Fruit fly (Drosophila melanogaster) whole organism, embryonic: ENCODE results near the gene Mst89B.

Source experiments
- B-H2 ChIP-seq: fragments of 200-800 bp; sonication (Bioruptor generic); optimal IDR thresholded peaks from 2 replicates; lab custom pipeline; 2018; ENCODE audit warnings: missing biosample characterization, mild to moderate bottlenecking, missing genetic modification characterization
- CG10267 ChIP-seq: fragments of 200-800 bp; sonication (Bioruptor generic); optimal IDR thresholded peaks from 2 replicates; lab custom pipeline; 2018; ENCODE audit warnings: missing biosample characterization, mild to moderate bottlenecking, missing genetic modification characterization, moderate library complexity
- CG11504 ChIP-seq: fragments of 200-800 bp; sonication (Bioruptor generic); optimal IDR thresholded peaks from 3 replicates; lab custom pipeline; 2019; ENCODE audit warnings: missing biosample characterization, mild to moderate bottlenecking, missing genetic modification characterization, moderate library complexity
- CG11695 ChIP-seq: fragments of 200-800 bp; sonication (Bioruptor generic); IDR thresholded peaks from 3 replicates; pipeline ENCODE4 v1.3.6; 2022; ENCODE audit warnings: missing biosample characterization, missing genetic modification characterization
- CG11723 ChIP-seq: fragments of 200-800 bp; sonication (Bioruptor generic); optimal IDR thresholded peaks from 2 replicates; lab custom pipeline; 2017; ENCODE audit warnings: missing biosample characterization, mild to moderate bottlenecking, missing genetic modification characterization
- CG12236 ChIP-seq: fragments of 200-800 bp; sonication (Bioruptor generic); optimal IDR thresholded peaks from 2 replicates; lab custom pipeline; 2016; ENCODE audit warnings: missing biosample characterization, missing genetic modification characterization
- CG1233 ChIP-seq: fragments of 200-800 bp; sonication (Bioruptor generic); optimal IDR thresholded peaks from 4 replicates; lab custom pipeline; 2018; ENCODE audit warnings: missing biosample characterization, mild to moderate bottlenecking, missing genetic modification characterization
- CG12942 ChIP-seq: fragments of 200-800 bp; sonication (Bioruptor generic); optimal IDR thresholded peaks from 3 replicates; lab custom pipeline; 2016; ENCODE audit warnings: missing biosample characterization, missing genetic modification characterization
- CG13624 ChIP-seq: fragments of 200-800 bp; sonication (Bioruptor generic); optimal IDR thresholded peaks from 2 replicates; lab custom pipeline; 2016; ENCODE audit warnings: missing biosample characterization, missing genetic modification characterization
- CG14860 ChIP-seq: fragments of 200-800 bp; sonication (Bioruptor generic); IDR thresholded peaks from 3 replicates; pipeline ENCODE4 v1.3.6; 2022; ENCODE audit warnings: missing biosample characterization, missing genetic modification characterization; ENCODE audit not compliant: partially characterized antibody
- CG1602 ChIP-seq: fragments of 200-800 bp; sonication (Bioruptor generic); optimal IDR thresholded peaks from 3 replicates; lab custom pipeline; 2016; ENCODE audit warnings: missing biosample characterization, missing genetic modification characterization
- CG17912 ChIP-seq: fragments of 200-800 bp; sonication (Bioruptor generic); optimal IDR thresholded peaks from 2 replicates; lab custom pipeline; 2018; ENCODE audit warnings: missing biosample characterization, mild to moderate bottlenecking, missing genetic modification characterization
- CG18011 ChIP-seq: fragments of 200-800 bp; sonication (Bioruptor generic); optimal IDR thresholded peaks from 2 replicates; lab custom pipeline; 2017; ENCODE audit warnings: missing biosample characterization, missing genetic modification characterization, mild to moderate bottlenecking, moderate library complexity, missing genotype
- CG18764 ChIP-seq: fragments of 200-800 bp; sonication (Bioruptor generic); optimal IDR thresholded peaks from 3 replicates; lab custom pipeline; 2016; ENCODE audit warnings: missing biosample characterization, missing genetic modification characterization
- CG32772 ChIP-seq: fragments of 200-800 bp; sonication (Bioruptor generic); IDR thresholded peaks from 2 replicates; pipeline ENCODE4 v1.3.6; 2022; ENCODE audit warnings: missing biosample characterization, missing genetic modification characterization
- CG6765 ChIP-seq: fragments of 200-800 bp; sonication (Bioruptor generic); optimal IDR thresholded peaks from 3 replicates; lab custom pipeline; 2017; ENCODE audit warnings: missing biosample characterization, mild to moderate bottlenecking, missing genetic modification characterization
- CG7271 ChIP-seq: fragments of 200-800 bp; sonication (Bioruptor generic); optimal IDR thresholded peaks from 2 replicates; lab custom pipeline; 2018; ENCODE audit warnings: missing biosample characterization, mild to moderate bottlenecking, missing genetic modification characterization, moderate library complexity
- CG7745 ChIP-seq: fragments of 200-800 bp; sonication (Bioruptor generic); optimal IDR thresholded peaks from 2 replicates; lab custom pipeline; 2018; ENCODE audit warnings: missing biosample characterization, mild to moderate bottlenecking, missing genetic modification characterization, moderate library complexity
- CG9727 ChIP-seq: fragments of 200-800 bp; sonication (Bioruptor generic); optimal IDR thresholded peaks from 3 replicates; lab custom pipeline; 2017; ENCODE audit warnings: missing biosample characterization, mild to moderate bottlenecking, missing genetic modification characterization
- CTCF ChIP-seq: fragments of 200-800 bp; sonication (Bioruptor generic); optimal IDR thresholded peaks from 2 replicates; lab custom pipeline; 2017; ENCODE audit warnings: missing biosample characterization, mild to moderate bottlenecking, missing genetic modification characterization, moderate library complexity
- Dbx ChIP-seq: fragments of 200-800 bp; sonication (Bioruptor generic); IDR thresholded peaks from 3 replicates; pipeline ENCODE4 v1.3.6; 2022; ENCODE audit warnings: missing biosample characterization, missing genetic modification characterization
- Doc2 ChIP-seq: fragments of 200-800 bp; sonication (Bioruptor generic); IDR thresholded peaks from 2 replicates; pipeline ENCODE4 v1.3.6; 2022; ENCODE audit warnings: missing biosample characterization, missing genetic modification characterization
- ERR ChIP-seq: fragments of 200-800 bp; sonication (Bioruptor generic); optimal IDR thresholded peaks from 2 replicates; lab custom pipeline; 2016; ENCODE audit warnings: missing biosample characterization, missing genetic modification characterization
- Hsf ChIP-seq: fragments of 200-800 bp; sonication (Bioruptor generic); optimal IDR thresholded peaks from 3 replicates; lab custom pipeline; 2016; ENCODE audit warnings: missing biosample characterization, missing genetic modification characterization
- Lpt ChIP-seq: fragments of >200 bp; optimal IDR thresholded peaks from 2 replicates; lab custom pipeline; 2018; ENCODE audit warnings: missing biosample characterization, missing genetic modification characterization
- Mad ChIP-seq: fragments of 200-800 bp; sonication (Bioruptor generic); optimal IDR thresholded peaks from 2 replicates; lab custom pipeline; 2016; ENCODE audit warnings: missing biosample characterization, missing genetic modification characterization
- Nf-YA ChIP-seq: fragments of 200-800 bp; sonication (Bioruptor generic); IDR thresholded peaks from 2 replicates; pipeline ENCODE4 v1.3.6; 2022; ENCODE audit warnings: missing biosample characterization, missing genetic modification characterization
- Optix ChIP-seq: fragments of 200-800 bp; sonication (Bioruptor generic); IDR thresholded peaks from 3 replicates; pipeline ENCODE4 v1.3.6; 2022; ENCODE audit warnings: missing biosample characterization, missing genetic modification characterization
- Scr ChIP-seq: fragments of 200-800 bp; sonication (Bioruptor generic); IDR thresholded peaks from 2 replicates; pipeline ENCODE4 v1.3.6; 2022; ENCODE audit warnings: missing biosample characterization, missing genetic modification characterization; ENCODE audit not compliant: partially characterized antibody
- Sox100B ChIP-seq: fragments of 200-800 bp; sonication (Bioruptor generic); optimal IDR thresholded peaks from 3 replicates; lab custom pipeline; 2018; ENCODE audit warnings: missing biosample characterization, mild to moderate bottlenecking, missing genetic modification characterization
- Trl ChIP-seq, 3 experiments: fragments of >200 bp in 2 of 3; fragments of 200-800 bp in 1 of 3; sonication (Bioruptor generic) in 1 of 3; optimal IDR thresholded peaks; 2 replicates in 1 of 3; 3 replicates in 2 of 3; lab custom pipeline; 2016 to 2017; ENCODE audit warnings: missing biosample characterization in 1 of 3, missing genetic modification characterization in 1 of 3
- Vsx1 ChIP-seq: fragments of 200-800 bp; sonication (Bioruptor generic); optimal IDR thresholded peaks from 2 replicates; lab custom pipeline; 2017; ENCODE audit warnings: missing biosample characterization, mild to moderate bottlenecking, missing genetic modification characterization, missing genetic modification reagents
- Xbp1 ChIP-seq: fragments of 200-800 bp; sonication (Bioruptor generic); optimal IDR thresholded peaks from 3 replicates; lab custom pipeline; 2016; ENCODE audit warnings: missing biosample characterization, mild to moderate bottlenecking, missing genetic modification characterization
- chinmo ChIP-seq: fragments of 200-800 bp; sonication (Bioruptor generic); IDR thresholded peaks from 4 replicates; pipeline ENCODE4 v1.3.6; 2022; ENCODE audit warnings: missing biosample characterization, missing genetic modification characterization; ENCODE audit not compliant: partially characterized antibody
- crc ChIP-seq: fragments of 200-800 bp; sonication (Bioruptor generic); optimal IDR thresholded peaks from 2 replicates; lab custom pipeline; 2016; ENCODE audit warnings: missing biosample characterization, missing genetic modification characterization
- dpn ChIP-seq, 2 experiments: fragments of 200-800 bp; sonication (Bioruptor generic); optimal IDR thresholded peaks; 3 replicates each; lab custom pipeline; 2016; ENCODE audit warnings: missing biosample characterization in 2 of 2, missing genetic modification characterization in 2 of 2
- emc ChIP-seq: fragments of 200-800 bp; sonication (Bioruptor generic); optimal IDR thresholded peaks from 2 replicates; lab custom pipeline; 2016; ENCODE audit warnings: missing biosample characterization, missing genetic modification characterization
- ind ChIP-seq: fragments of 200-800 bp; sonication (Bioruptor generic); optimal IDR thresholded peaks from 3 replicates; lab custom pipeline; 2016; ENCODE audit warnings: missing biosample characterization, missing genetic modification characterization
- insv ChIP-seq, 2 experiments: fragments of 200-800 bp; sonication (Bioruptor generic); optimal IDR thresholded peaks; 3 replicates each; lab custom pipeline; 2016 to 2018; ENCODE audit warnings: missing biosample characterization in 2 of 2, missing genetic modification characterization in 2 of 2
- jigr1 ChIP-seq: fragments of 200-800 bp; sonication (Bioruptor generic); IDR thresholded peaks from 3 replicates; pipeline ENCODE4 v1.3.6; 2022; ENCODE audit warnings: missing biosample characterization, missing genetic modification characterization
- jing ChIP-seq: fragments of 200-800 bp; sonication (Bioruptor generic); optimal IDR thresholded peaks from 2 replicates; lab custom pipeline; 2018; ENCODE audit warnings: missing biosample characterization, mild to moderate bottlenecking, missing genetic modification characterization
- onecut ChIP-seq: fragments of 200-800 bp; sonication (Bioruptor generic); IDR thresholded peaks from 2 replicates; pipeline ENCODE4 v1.3.6; 2022; ENCODE audit warnings: missing biosample characterization, missing genetic modification characterization
- otp ChIP-seq: fragments of 200-800 bp; sonication (Bioruptor generic); IDR thresholded peaks from 3 replicates; pipeline ENCODE4, ENCODE4 v1.3.6; 2022; ENCODE audit warnings: missing biosample characterization, missing genetic modification characterization
- pan ChIP-seq, 4 experiments: fragments of >200 bp in 3 of 4; fragments of 200-800 bp in 1 of 4; sonication (Bioruptor generic) in 1 of 4; optimal IDR thresholded peaks in 3 of 4; IDR thresholded peaks in 1 of 4; 2 replicates each; pipeline versions ENCODE4 v1.3.6 to Lab custom; 2017 to 2022; ENCODE audit warnings: missing biosample characterization in 2 of 4, missing genetic modification characterization in 2 of 4, mixed read lengths in 1 of 4
- schlank ChIP-seq: fragments of 200-800 bp; sonication (Bioruptor generic); optimal IDR thresholded peaks from 2 replicates; lab custom pipeline; 2018; ENCODE audit warnings: missing biosample characterization, mild to moderate bottlenecking, missing genetic modification characterization
- shn ChIP-seq: fragments of 200-800 bp; sonication (Bioruptor generic); optimal IDR thresholded peaks from 3 replicates; lab custom pipeline; 2016; ENCODE audit warnings: missing biosample characterization, missing genetic modification characterization
- sima ChIP-seq: fragments of 200-800 bp; sonication (Bioruptor generic); optimal IDR thresholded peaks from 2 replicates; lab custom pipeline; 2016; ENCODE audit warnings: missing biosample characterization, missing genetic modification characterization
- toy ChIP-seq: fragments of 200-800 bp; sonication (Bioruptor generic); IDR thresholded peaks from 2 replicates; pipeline ENCODE4 v1.3.6; 2022; ENCODE audit warnings: missing biosample characterization, missing genetic modification characterization
- wdn ChIP-seq: fragments of 200-800 bp; sonication (Bioruptor generic); IDR thresholded peaks from 2 replicates; pipeline ENCODE4 v1.3.6; 2022; ENCODE audit warnings: missing biosample characterization, missing genetic modification characterization

The Mst89B gene

DNA sequence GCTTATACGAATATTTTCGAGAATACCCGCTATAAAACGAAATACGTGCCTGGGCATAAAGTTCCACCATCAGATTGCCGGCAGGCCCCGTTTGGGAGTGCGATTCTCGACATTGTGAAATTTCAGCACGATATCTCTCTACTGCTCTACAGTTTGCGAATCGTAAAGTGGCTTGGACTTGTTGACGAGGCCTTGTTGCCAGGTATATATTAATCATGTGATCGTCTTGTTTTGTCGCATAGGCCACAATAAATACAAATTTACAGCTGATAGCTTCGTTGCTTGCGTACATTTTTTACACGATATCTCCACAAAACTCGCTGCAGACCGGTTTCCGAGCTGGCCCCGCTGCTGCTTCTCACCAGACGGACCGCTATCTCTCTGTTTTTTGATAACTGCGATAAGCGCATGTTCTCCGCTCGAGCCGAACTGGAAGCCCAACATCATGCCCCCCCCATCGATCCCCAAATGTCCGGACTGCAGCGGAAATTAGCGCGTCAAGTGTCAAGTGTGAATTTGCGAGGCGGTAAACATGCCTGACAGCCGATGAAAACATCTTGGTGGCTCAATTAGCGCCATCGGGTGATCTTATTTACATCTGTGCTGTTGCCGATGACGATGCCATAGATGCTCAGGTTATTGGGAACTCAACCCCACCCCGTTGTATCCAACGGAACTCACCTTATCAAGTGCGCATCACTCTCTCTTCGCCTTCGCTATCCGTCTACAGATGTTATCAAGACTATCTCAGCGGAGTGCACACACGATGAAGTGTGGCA lies 42.7 kb downstream of the Mst89B start (continued):
- no peak for TF ChIP-seq CG10267
- TF ChIP-seq pan (optimal IDR thresholded peaks at IDR 0.05; lab: Kevin White, UChicago): no peak
- peak in 1 of 2 experiments; percentile 38 for TF ChIP-seq pan (GFP tag; optimal IDR thresholded peaks at IDR 0.05 in 1 of 2, IDR thresholded peaks at IDR 0.05 in 1 of 2)
- no peak for TF ChIP-seq Trl (optimal IDR thresholded peaks at IDR 0.05; lab: Kevin White, UChicago)
- TF ChIP-seq Trl (GFP tag; optimal IDR thresholded peaks at IDR 0.05; lab: Kevin White, UChicago): peak; percentile 11
- TF ChIP-seq CG18011: no peak
- TF ChIP-seq schlank (tag; lab: Kevin White, UChicago): no peak
- no peak for TF ChIP-seq B-H2 (GFP tag; lab: Kevin White, UChicago)
- no peak for TF ChIP-seq Vsx1
- no peak for TF ChIP-seq jigr1
- TF ChIP-seq CG7745 (tag; lab: Kevin White, UChicago): no peak
- TF ChIP-seq CG12942 (GFP tag; lab: Kevin White, UChicago): no peak
- peak; percentile 7 for TF ChIP-seq CG9727
- TF ChIP-seq emc: no peak
- TF ChIP-seq Dbx (GFP tag; lab: Robert Waterston, UW): no peak; the same call in 2 of the 3 replicates
- TF ChIP-seq chinmo: peak; percentile 69; the same call in 1 of the 4 replicates
- TF ChIP-seq crc (GFP tag; lab: Kevin White, UChicago): no peak
- TF ChIP-seq shn: peak; percentile 38
- TF ChIP-seq Sox100B (GFP tag; lab: Kevin White, UChicago): peak; percentile 21
- TF ChIP-seq CG6765 (GFP tag; lab: Kevin White, UChicago): no peak
- TF ChIP-seq CG11695 (GFP tag; lab: Robert Waterston, UW): 0 out of 3 replicates have a peak, but pooled peaks have one; percentile 29
- TF ChIP-seq Xbp1: peak; percentile 33
- no peak for TF ChIP-seq Mad (GFP tag; lab: Kevin White, UChicago)
- TF ChIP-seq CG17912: no peak
- TF ChIP-seq CG14860 (GFP tag; lab: Robert Waterston, UW): no peak
- no peak for TF ChIP-seq toy (GFP tag; lab: Robert Waterston, UW)
- TF ChIP-seq CG18764 (GFP tag; lab: Kevin White, UChicago): no peak
- no peak for TF ChIP-seq CG1602 (GFP tag; lab: Kevin White, UChicago)
- TF ChIP-seq CG12236: no peak
- no peak for TF ChIP-seq Scr (GFP tag; lab: Robert Waterston, UW)
- TF ChIP-seq CG11723: no peak
- TF ChIP-seq wdn (GFP tag; lab: Robert Waterston, UW): 0 out of 2 replicates have a peak, but pooled peaks have one; percentile 40
- no peak for TF ChIP-seq CG32772
- TF ChIP-seq Nf-YA (GFP tag; lab: Robert Waterston, UW): no peak
- no peak for TF ChIP-seq CG13624 (GFP tag; lab: Kevin White, UChicago)
- TF ChIP-seq CG7271: no peak
- no peak for TF ChIP-seq CTCF (GFP tag; lab: Kevin White, UChicago)
- no peak for TF ChIP-seq jing (GFP tag; lab: Kevin White, UChicago)
- peak; percentile 18 for TF ChIP-seq Hsf (GFP tag; lab: Kevin White, UChicago)
- no peak for TF ChIP-seq Doc2 (GFP tag; lab: Robert Waterston, UW)
- peak; percentile 1 for TF ChIP-seq ERR (GFP tag; lab: Kevin White, UChicago)
- peak; percentile 26 for TF ChIP-seq ind (GFP tag; lab: Kevin White, UChicago)
- TF ChIP-seq Optix (GFP tag; lab: Robert Waterston, UW): no peak
- TF ChIP-seq dpn (GFP tag; optimal IDR thresholded peaks at IDR 0.05; lab: Kevin White, UChicago): peak in 1 of 2 experiments; percentile 36
- TF ChIP-seq sima (GFP tag; lab: Kevin White, UChicago): no peak
- TF ChIP-seq otp: no peak
- no peak for TF ChIP-seq Lpt (GFP tag; lab: Kevin White, UChicago)
- peak; percentile 93 for TF ChIP-seq CG1233
- no peak for TF ChIP-seq onecut (GFP tag; lab: Robert Waterston, UW)
- TF ChIP-seq CG11504 (tag; lab: Kevin White, UChicago): no peak
- TF ChIP-seq insv (GFP tag; optimal IDR thresholded peaks at IDR 0.05; lab: Kevin White, UChicago): no peak
